Worm (Caenorhabditis elegans): ENCODE data around the gene F28A10.13.
"Not testable (repeated sequence)": the region's sequence is repeated elsewhere in the genome, so short reads cannot be mapped to it uniquely, and the experiment has no call there.

F28A10.13 gene

ce11 chrII:838414-838813 is 10.2 kb upstream of the F28A10.13 start, which contains the start of gene F28A10.8:
F28A10.8 (minus strand) TSS chrII:838514.
- TF ChIP-seq tab-1 (GFP tag; IDR thresholded peaks at IDR 0.05): no peak
- no peak for TF ChIP-seq ref-1 (GFP tag; conservative IDR thresholded peaks at IDR 0.05)
- TF ChIP-seq ztf-29 (GFP tag; IDR thresholded peaks at IDR 0.05): no peak
- no peak for TF ChIP-seq flt-1 (GFP tag; IDR thresholded peaks at IDR 0.05)
- TF ChIP-seq cog-1 (tag; optimal IDR thresholded peaks at IDR 0.05): no peak
- no peak for TF ChIP-seq ztf-23 (GFP tag; IDR thresholded peaks at IDR 0.05)
- no peak for TF ChIP-seq T22C8.4 (GFP tag; IDR thresholded peaks at IDR 0.05)
- TF ChIP-seq med-1 (GFP tag; optimal IDR thresholded peaks at IDR 0.05; ENCODE audit: insufficient read depth): no peak
- no peak for TF ChIP-seq klf-2 (GFP tag; conservative IDR thresholded peaks at IDR 0.05)

DNA sequence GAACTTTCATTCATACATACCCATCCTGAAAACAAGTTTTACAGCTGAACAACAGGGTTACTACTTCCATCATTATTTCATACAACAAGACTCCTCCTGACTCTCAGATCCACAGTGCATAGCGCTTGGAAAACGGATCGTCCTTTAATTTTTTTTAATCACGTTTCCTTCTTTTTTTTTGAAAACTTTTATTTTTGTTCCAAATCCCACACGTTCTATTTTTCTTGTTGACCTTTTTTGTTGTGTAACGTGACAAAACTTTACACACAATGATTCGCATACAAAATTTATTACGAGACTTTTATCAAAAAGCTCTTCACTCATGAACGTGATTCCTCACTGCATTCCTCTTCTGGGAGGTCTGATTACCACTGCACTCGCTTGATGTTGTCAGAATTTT is 8.5 kb upstream of the F28A10.13 start, which contains the start of gene clc-33:
Gene clc-33 (plus strand): TSS at position 301 of the 400 bp plus-strand sequence.
- TF ChIP-seq ztf-23 (GFP tag; IDR thresholded peaks at IDR 0.05) (no peak), flt-1 (GFP tag; IDR thresholded peaks at IDR 0.05) (no peak)

DNA sequence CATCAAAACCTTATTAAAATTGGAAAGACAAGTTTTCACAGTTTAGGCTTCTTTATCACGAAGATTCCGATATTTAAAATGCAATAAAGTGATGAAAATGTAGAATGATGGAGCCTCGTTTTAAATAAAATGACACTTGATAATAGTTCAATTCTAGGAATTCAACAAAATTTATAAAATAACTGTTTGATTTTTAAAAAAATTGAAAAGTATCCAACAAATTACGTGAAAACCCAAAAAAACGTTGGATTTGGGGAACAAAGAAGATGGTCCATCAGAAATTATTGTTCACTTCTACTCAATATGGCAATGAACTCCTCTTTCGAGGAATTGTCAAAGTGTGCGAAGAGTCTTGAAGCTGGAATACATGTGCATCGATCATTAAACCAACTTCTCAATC is 4.6 kb upstream of the F28A10.13 start, which contains the start of gene F28A10.4:
Gene F28A10.4 (plus strand): TSS at position 301 of the 400 bp plus-strand sequence.
- TF ChIP-seq ztf-23 (GFP tag; IDR thresholded peaks at IDR 0.05) (no peak), ztf-29 (GFP tag; IDR thresholded peaks at IDR 0.05) (no peak), klf-2 (GFP tag; conservative IDR thresholded peaks at IDR 0.05) (no peak), flt-1 (GFP tag; IDR thresholded peaks at IDR 0.05) (no peak), cog-1 (tag; optimal IDR thresholded peaks at IDR 0.05) (no peak), ref-1 (GFP tag; conservative IDR thresholded peaks at IDR 0.05) (no peak), tab-1 (GFP tag; IDR thresholded peaks at IDR 0.05) (no peak), T22C8.4 (GFP tag; IDR thresholded peaks at IDR 0.05) (no peak), med-1 (GFP tag; optimal IDR thresholded peaks at IDR 0.05; ENCODE audit: insufficient read depth) (no peak)

DNA sequence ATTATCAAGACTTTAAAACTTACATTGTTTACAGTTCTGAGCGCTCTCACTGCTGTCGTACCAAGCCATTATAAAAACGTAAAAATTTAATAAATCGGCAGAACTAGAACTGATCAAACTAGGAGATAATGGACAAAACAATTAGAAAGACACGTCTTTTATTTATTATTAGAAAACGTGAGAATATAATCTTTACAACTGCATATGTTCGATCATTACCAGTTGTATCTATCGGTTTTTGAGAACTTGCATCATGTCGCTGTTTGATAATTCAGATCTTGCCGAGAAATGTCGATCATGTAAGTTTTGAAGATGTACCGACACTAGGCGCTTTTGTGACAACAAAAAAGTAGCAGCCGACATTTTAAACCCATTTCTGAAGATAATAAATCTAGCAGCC is 3.0 kb upstream of the F28A10.13 start, which contains the start of gene F28A10.7:
Gene F28A10.7 (minus strand): TSS at position 101 of the 400 bp plus-strand sequence.
- no peak for TF ChIP-seq ztf-29 (GFP tag; IDR thresholded peaks at IDR 0.05)
- TF ChIP-seq tab-1 (GFP tag; IDR thresholded peaks at IDR 0.05): no peak
- no peak for TF ChIP-seq klf-2 (GFP tag; conservative IDR thresholded peaks at IDR 0.05)
- TF ChIP-seq flt-1 (GFP tag; IDR thresholded peaks at IDR 0.05): no peak
- no peak for TF ChIP-seq ref-1 (GFP tag; conservative IDR thresholded peaks at IDR 0.05)
- no peak for TF ChIP-seq med-1 (GFP tag; optimal IDR thresholded peaks at IDR 0.05; ENCODE audit: insufficient read depth)
- TF ChIP-seq ztf-23 (GFP tag; IDR thresholded peaks at IDR 0.05): no peak
- TF ChIP-seq T22C8.4 (GFP tag; IDR thresholded peaks at IDR 0.05): no peak
- no peak for TF ChIP-seq cog-1 (tag; optimal IDR thresholded peaks at IDR 0.05)

DNA sequence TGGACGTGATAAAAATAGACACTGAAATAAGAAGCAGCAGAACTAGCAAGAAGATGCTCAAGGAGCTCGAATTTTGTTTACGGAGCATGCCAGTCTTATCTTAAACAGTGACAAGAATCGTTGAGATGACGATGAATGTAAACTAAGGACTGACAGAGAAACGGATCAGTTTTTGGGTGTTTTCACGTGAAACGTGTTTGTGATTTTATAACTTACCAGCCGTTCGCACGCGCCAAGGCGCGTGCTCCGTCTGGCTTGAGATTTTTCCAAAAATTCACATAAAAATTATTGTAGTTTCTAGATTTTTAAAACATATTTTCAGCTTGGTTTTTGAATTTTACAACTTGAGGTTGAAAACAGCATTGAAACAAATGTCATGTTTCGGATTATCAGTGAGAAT is 2.0 kb downstream of the F28A10.13 start, which contains the start of gene F28A10.5:
Gene F28A10.5 (minus strand): TSS at position 101 of the 400 bp plus-strand sequence.
- not testable (repeated sequence) for TF ChIP-seq tab-1 (GFP tag; IDR thresholded peaks at IDR 0.05); ref-1 (GFP tag; conservative IDR thresholded peaks at IDR 0.05); klf-2 (GFP tag; conservative IDR thresholded peaks at IDR 0.05)

ce11 chrII:861564-861963 is 13.0 kb downstream of the F28A10.13 start, which contains the start of gene Y46B2A.4:
Y46B2A.4 (plus strand) TSS chrII:861864.
- no peak for TF ChIP-seq klf-2 (GFP tag; conservative IDR thresholded peaks at IDR 0.05)
- TF ChIP-seq tab-1 (GFP tag; IDR thresholded peaks at IDR 0.05): no peak
- no peak for TF ChIP-seq flt-1 (GFP tag; IDR thresholded peaks at IDR 0.05)
- no peak for TF ChIP-seq ref-1 (GFP tag; conservative IDR thresholded peaks at IDR 0.05)
- no peak for TF ChIP-seq ztf-23 (GFP tag; IDR thresholded peaks at IDR 0.05)
- no peak for TF ChIP-seq ztf-29 (GFP tag; IDR thresholded peaks at IDR 0.05)
- TF ChIP-seq med-1 (GFP tag; optimal IDR thresholded peaks at IDR 0.05; ENCODE audit: insufficient read depth): no peak
- no peak for TF ChIP-seq T22C8.4 (GFP tag; IDR thresholded peaks at IDR 0.05)
- no peak for TF ChIP-seq cog-1 (tag; optimal IDR thresholded peaks at IDR 0.05)

DNA sequence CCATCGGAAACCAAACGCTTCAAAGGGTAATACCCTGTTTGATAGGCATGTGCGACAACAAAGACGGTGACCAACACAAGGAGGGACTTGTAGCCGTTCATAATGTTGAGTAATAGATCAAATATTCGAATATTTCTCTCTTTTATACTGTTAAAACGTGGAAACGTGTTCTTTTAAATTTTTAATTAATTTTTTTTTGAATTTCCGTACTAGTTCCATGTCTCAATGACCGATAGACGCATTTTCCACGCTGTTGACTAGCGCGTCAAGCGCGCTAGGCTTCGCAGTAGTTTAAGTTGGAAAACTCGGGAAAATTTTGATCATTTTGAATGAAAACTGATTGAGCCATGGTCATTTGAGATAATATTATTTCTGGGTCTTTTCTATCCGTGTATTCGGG is 18.2 kb downstream of the F28A10.13 start, which contains the start of gene Y46B2A.3:
Gene Y46B2A.3 (minus strand): TSS at position 101 of the 400 bp plus-strand sequence.
- TF ChIP-seq med-1 (GFP tag; optimal IDR thresholded peaks at IDR 0.05; ENCODE audit: insufficient read depth) (no peak), ref-1 (GFP tag; conservative IDR thresholded peaks at IDR 0.05) (no peak), ztf-23 (GFP tag; IDR thresholded peaks at IDR 0.05) (no peak)

ce11 chrII:868240-868864 is 19.7 kb downstream of the F28A10.13 start, which contains the start of gene fbxc-51:
fbxc-51 (plus strand) TSS chrII:868814.
- no peak for TF ChIP-seq cog-1 (tag; optimal IDR thresholded peaks at IDR 0.05)

ce11 chrII:869316-869715 is 20.7 kb downstream of the F28A10.13 start:
- TF ChIP-seq ref-1 (GFP tag; conservative IDR thresholded peaks at IDR 0.05) (no peak), med-1 (GFP tag; optimal IDR thresholded peaks at IDR 0.05; ENCODE audit: insufficient read depth) (no peak), T22C8.4 (GFP tag; IDR thresholded peaks at IDR 0.05) (no peak), ztf-29 (GFP tag; IDR thresholded peaks at IDR 0.05) (no peak), ztf-23 (GFP tag; IDR thresholded peaks at IDR 0.05) (no peak), klf-2 (GFP tag; conservative IDR thresholded peaks at IDR 0.05) (no peak), tab-1 (GFP tag; IDR thresholded peaks at IDR 0.05) (no peak), cog-1 (tag; optimal IDR thresholded peaks at IDR 0.05) (no peak), flt-1 (GFP tag; IDR thresholded peaks at IDR 0.05) (no peak)

DNA sequence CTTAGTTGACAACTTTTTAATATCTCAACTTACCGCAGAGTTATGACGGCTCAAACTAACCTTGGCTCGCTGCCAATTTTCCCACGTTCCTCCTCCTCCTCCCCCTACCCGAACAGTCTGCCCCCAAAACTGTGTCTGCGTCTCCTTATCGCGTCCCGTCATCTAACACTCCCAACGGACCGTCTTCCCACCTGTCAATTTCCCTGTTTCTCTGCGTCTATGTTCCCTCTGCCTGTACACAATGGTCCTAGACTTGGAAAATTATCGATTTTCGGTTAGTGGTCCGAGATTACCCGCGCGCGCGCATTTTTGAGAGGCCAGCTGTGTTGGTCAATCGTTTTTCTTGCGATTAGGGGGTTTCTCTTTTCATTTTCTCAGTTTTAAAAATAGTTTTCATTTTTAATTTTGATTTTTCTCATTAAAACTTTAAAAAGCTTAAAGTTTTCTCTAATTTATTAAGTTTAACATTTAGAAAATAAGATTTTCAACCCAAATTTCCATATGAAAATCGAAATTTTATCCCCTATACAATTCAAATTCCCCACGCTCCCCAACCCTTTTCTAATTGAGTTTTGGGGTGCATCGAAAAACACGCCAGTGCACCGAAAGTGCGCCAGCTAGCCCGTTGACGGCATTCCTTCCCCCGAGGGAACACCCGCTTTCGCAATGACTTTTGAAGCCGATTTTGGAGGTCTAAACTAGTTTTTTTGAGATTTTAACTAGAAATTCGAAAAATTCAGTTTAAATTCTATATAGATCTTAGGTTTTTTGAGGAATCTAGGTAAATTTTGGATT is 24.6 kb downstream of the F28A10.13 start, which contains the start of gene alg-2:
Gene alg-2 (plus strand): TSS at position 220 of the 795 bp plus-strand sequence.
- no peak for TF ChIP-seq cog-1 (tag; optimal IDR thresholded peaks at IDR 0.05)
- TF ChIP-seq T22C8.4 (GFP tag; IDR thresholded peaks at IDR 0.05): peak; percentile 71; the same call in 1 of the 2 replicates
- 0 out of 2 replicates have a peak, but pooled peaks have one; percentile 15 for TF ChIP-seq flt-1 (GFP tag; IDR thresholded peaks at IDR 0.05)
- TF ChIP-seq klf-2 (GFP tag; conservative IDR thresholded peaks at IDR 0.05): no peak
- TF ChIP-seq tab-1 (GFP tag; IDR thresholded peaks at IDR 0.05): 0 out of 2 replicates have a peak, but pooled peaks have one; percentile 41
- no peak for TF ChIP-seq med-1 (GFP tag; optimal IDR thresholded peaks at IDR 0.05; ENCODE audit: insufficient read depth)
- no peak for TF ChIP-seq ztf-29 (GFP tag; IDR thresholded peaks at IDR 0.05)

Data from whole organism, midembryonic.